Worm (Caenorhabditis elegans): ENCODE measurements around the gene K02D10.8.

Gene K02D10.8

ce11 chrIII:8749487-8749886 lies 36.7 kb upstream of the K02D10.8 start, which contains the start of gene sma-2 (continued):
- TF ChIP-seq tlf-1 (GFP tag; optimal IDR thresholded peaks at IDR 0.05): no peak
- TF ChIP-seq zfh-2 (GFP tag; conservative IDR thresholded peaks at IDR 0.05): no peak
- TF ChIP-seq lin-54 (GFP tag; optimal IDR thresholded peaks at IDR 0.05): no peak
- TF ChIP-seq cebp-2 (GFP tag; IDR thresholded peaks at IDR 0.05): no peak
- no peak for TF ChIP-seq mes-4 (tag; optimal IDR thresholded peaks at IDR 0.05)
- TF ChIP-seq cebp-1 (GFP tag; IDR thresholded peaks at IDR 0.05): no peak
- TF ChIP-seq cebp-1 (tag; optimal IDR thresholded peaks at IDR 0.05): peak; percentile 73
- TF ChIP-seq Y67H2A.10 (GFP tag; conservative IDR thresholded peaks at IDR 0.05): no peak
- TF ChIP-seq K12H6.12 (tag; optimal IDR thresholded peaks at IDR 0.05): no peak
- TF ChIP-seq ceh-40 (GFP tag; IDR thresholded peaks at IDR 0.05): no peak
- no peak for TF ChIP-seq Y56A3A.18 (GFP tag; IDR thresholded peaks at IDR 0.05)
- no peak for TF ChIP-seq tbx-9 (tag; optimal IDR thresholded peaks at IDR 0.05; ENCODE audit: borderline replicate concordance)
- TF ChIP-seq C06A6.2 (GFP tag; conservative IDR thresholded peaks at IDR 0.05): no peak
- TF ChIP-seq B0035.1 (tag; optimal IDR thresholded peaks at IDR 0.05): no peak
- no peak for TF ChIP-seq ceh-58 (GFP tag; IDR thresholded peaks at IDR 0.05)
- no peak for TF ChIP-seq madf-8 (GFP tag; conservative IDR thresholded peaks at IDR 0.05)
- TF ChIP-seq F39B2.1 (GFP tag; IDR thresholded peaks at IDR 0.05): no peak
- TF ChIP-seq pha-4 (tag; optimal IDR thresholded peaks at IDR 0.05): peak; percentile 29
- TF ChIP-seq B0261.1 (tag; optimal IDR thresholded peaks at IDR 0.05): no peak
- TF ChIP-seq sptf-2 (GFP tag; optimal IDR thresholded peaks at IDR 0.05): no peak
- no peak for TF ChIP-seq T07F8.4 (tag; optimal IDR thresholded peaks at IDR 0.05)
- TF ChIP-seq nhr-90 (tag; optimal IDR thresholded peaks at IDR 0.05): peak; percentile 7
- TF ChIP-seq egl-44 (GFP tag; IDR thresholded peaks at IDR 0.05): no peak
- TF ChIP-seq ZK185.1 (tag; optimal IDR thresholded peaks at IDR 0.05; ENCODE audit: poor library complexity, severe bottlenecking): peak; percentile 33
- no peak for TF ChIP-seq sdz-38 (tag; optimal IDR thresholded peaks at IDR 0.05)
- TF ChIP-seq gei-17 (GFP tag; optimal IDR thresholded peaks at IDR 0.05): no peak
- TF ChIP-seq D2030.7 (GFP tag; IDR thresholded peaks at IDR 0.05): no peak
- no peak for TF ChIP-seq fkh-3 (tag; optimal IDR thresholded peaks at IDR 0.05)
- TF ChIP-seq akir-1 (GFP tag; optimal IDR thresholded peaks at IDR 0.05): no peak
- no peak for TF ChIP-seq him-1 (tag; optimal IDR thresholded peaks at IDR 0.05)
- no peak for TF ChIP-seq dpff-1 (tag; optimal IDR thresholded peaks at IDR 0.05)
- TF ChIP-seq aptf-2 (GFP tag; conservative IDR thresholded peaks at IDR 0.05): no peak

- TF ChIP-seq B0261.1 (tag; optimal IDR thresholded peaks at IDR 0.05) (no peak), nhr-80 (tag; optimal IDR thresholded peaks at IDR 0.05) (no peak), dox-1 (GFP tag; IDR thresholded peaks at IDR 0.05) (no peak), lin-54 (GFP tag; optimal IDR thresholded peaks at IDR 0.05) (no peak), chd-7 (tag; optimal IDR thresholded peaks at IDR 0.05) (no peak), hlh-12 (tag; optimal IDR thresholded peaks at IDR 0.05) (no peak), nhr-90 (tag; optimal IDR thresholded peaks at IDR 0.05) (no peak), lir-1 (GFP tag; conservative IDR thresholded peaks at IDR 0.05) (no peak), egl-18 (GFP tag; IDR thresholded peaks at IDR 0.05) (no peak), repo-1 (tag; optimal IDR thresholded peaks at IDR 0.05) (no peak), ceh-100 (GFP tag; IDR thresholded peaks at IDR 0.05) (no peak), pha-4 (tag; optimal IDR thresholded peaks at IDR 0.05) (no peak), gei-17 (GFP tag; optimal IDR thresholded peaks at IDR 0.05) (no peak), ama-1 (optimal IDR thresholded peaks at IDR 0.05) (no peak), ama-1 (GFP tag; optimal IDR thresholded peaks at IDR 0.05) (no peak), somi-1 (GFP tag; optimal IDR thresholded peaks at IDR 0.05) (no peak), madf-6 (GFP tag; IDR thresholded peaks at IDR 0.05) (no peak), ztf-22 (GFP tag; optimal IDR thresholded peaks at IDR 0.05) (no peak), C06A6.2 (GFP tag; conservative IDR thresholded peaks at IDR 0.05) (no peak), F22D6.2 (tag; optimal IDR thresholded peaks at IDR 0.05) (no peak)
Observed at ce11 chrIII:8750606-8751005, 35.6 kb upstream of the K02D10.8 start, which contains the start of gene ugtp-1. ugtp-1 (minus strand) TSS chrIII:8750706.

Measured in whole organism, young adult.